Worm (Caenorhabditis elegans): Measurements from ENCODE around the gene csp-1.

Gene csp-1

ce11 chrII:13596505-13596977 lies 4.5 kb upstream of the csp-1 start, which contains the start of the genes fbxc-23 and csc-1:
TSS of gene fbxc-23 (minus strand) at chrII:13596555.
TSS of gene csc-1 (plus strand) at chrII:13596955.
- peak; percentile 10 for TF ChIP-seq F13H6.1 (tag; optimal IDR thresholded peaks at IDR 0.05)
- peak; percentile 4 for TF ChIP-seq nhr-129 (tag; optimal IDR thresholded peaks at IDR 0.05)
- peak; percentile 49 for TF ChIP-seq lin-13 (GFP tag; optimal IDR thresholded peaks at IDR 0.05)
- peak; percentile 60 for TF ChIP-seq unc-55 (GFP tag; optimal IDR thresholded peaks at IDR 0.05)
- peak; percentile 16 for TF ChIP-seq nhr-25 (tag; optimal IDR thresholded peaks at IDR 0.05)
- TF ChIP-seq crh-2 (tag; optimal IDR thresholded peaks at IDR 0.05) = peak; percentile 31
- no peak for TF ChIP-seq nhr-23 (tag; optimal IDR thresholded peaks at IDR 0.05)
- TF ChIP-seq gmeb-1 (tag; optimal IDR thresholded peaks at IDR 0.05) = peak; percentile 90
- TF ChIP-seq mdl-1 (tag; optimal IDR thresholded peaks at IDR 0.05) = no peak
- peak; percentile 2 for TF ChIP-seq fos-1 (tag; optimal IDR thresholded peaks at IDR 0.05)
- TF ChIP-seq sma-3 (GFP tag; optimal IDR thresholded peaks at IDR 0.05) = peak; percentile 38
- TF ChIP-seq zag-1 (tag; optimal IDR thresholded peaks at IDR 0.05) = no peak
- no peak for TF ChIP-seq nhr-6 (tag; optimal IDR thresholded peaks at IDR 0.05)
- TF ChIP-seq lsy-2 (tag; optimal IDR thresholded peaks at IDR 0.05) = peak; percentile 91 to 98
- TF ChIP-seq C34F6.9 (tag; optimal IDR thresholded peaks at IDR 0.05) = peak; percentile 70
- TF ChIP-seq snpc-4 (tag; optimal IDR thresholded peaks at IDR 0.05) = peak; percentile 62
- peak; percentile 15 for TF ChIP-seq nhr-21 (tag; optimal IDR thresholded peaks at IDR 0.05)
- TF ChIP-seq lin-11 (tag; optimal IDR thresholded peaks at IDR 0.05) = peak; percentile 51

ce11 chrII:13609655-13610054 lies 8.7 kb downstream of the csp-1 start, which contains the start of gene gst-20:
TSS of gene gst-20 (minus strand) at chrII:13609824.
- peak; percentile 76 for TF ChIP-seq nhr-25 (tag; optimal IDR thresholded peaks at IDR 0.05)
- peak; percentile 73 for TF ChIP-seq sma-3 (GFP tag; optimal IDR thresholded peaks at IDR 0.05)
- no peak for TF ChIP-seq R02D3.7 (tag; optimal IDR thresholded peaks at IDR 0.05)
- TF ChIP-seq skn-1 (tag; optimal IDR thresholded peaks at IDR 0.05) = peak; percentile 36
- TF ChIP-seq lin-11 (tag; optimal IDR thresholded peaks at IDR 0.05) = no peak
- peak; percentile 6 for TF ChIP-seq nhr-129 (tag; optimal IDR thresholded peaks at IDR 0.05)
- TF ChIP-seq sma-9 (GFP tag; optimal IDR thresholded peaks at IDR 0.05) = peak; percentile 91
- TF ChIP-seq sma-9 (tag; optimal IDR thresholded peaks at IDR 0.05) = no peak
- TF ChIP-seq mdl-1 (tag; optimal IDR thresholded peaks at IDR 0.05) = peak; percentile 35 to 76
- TF ChIP-seq ceh-82 (tag; optimal IDR thresholded peaks at IDR 0.05) = no peak
- peak; percentile 35 for TF ChIP-seq fos-1 (tag; optimal IDR thresholded peaks at IDR 0.05)
- peak; percentile 50 for TF ChIP-seq F13H6.1 (tag; optimal IDR thresholded peaks at IDR 0.05)
- peak; percentile 68 for TF ChIP-seq nhr-21 (tag; optimal IDR thresholded peaks at IDR 0.05)
- peak; percentile 21 for TF ChIP-seq gmeb-1 (tag; optimal IDR thresholded peaks at IDR 0.05)
- peak; percentile 62 for TF ChIP-seq blmp-1 (tag; optimal IDR thresholded peaks at IDR 0.05; ENCODE audit: insufficient read depth)
- no peak for TF ChIP-seq peb-1 (tag; optimal IDR thresholded peaks at IDR 0.05)
- TF ChIP-seq crh-2 (tag; optimal IDR thresholded peaks at IDR 0.05) = peak; percentile 78

- TF ChIP-seq unc-55 (GFP tag; optimal IDR thresholded peaks at IDR 0.05) = peak; percentile 0
- TF ChIP-seq egl-27 (tag; optimal IDR thresholded peaks at IDR 0.05) = no peak
- no peak for TF ChIP-seq skn-1 (tag; optimal IDR thresholded peaks at IDR 0.05)
- TF ChIP-seq sem-4 (tag; optimal IDR thresholded peaks at IDR 0.05) = no peak
- TF ChIP-seq C34F6.9 (tag; optimal IDR thresholded peaks at IDR 0.05) = peak; percentile 65
These were observed 10.2 kb downstream of the csp-1 start, which contains the start of gene gst-24 for ce11 chrII:13611186-13611585. TSS of gene gst-24 (minus strand) at chrII:13611366.

- TF ChIP-seq Y55F3AM.14 (GFP tag; optimal IDR thresholded peaks at IDR 0.05) (no peak), unc-62 (GFP tag; optimal IDR thresholded peaks at IDR 0.05) (no peak), nhr-129 (tag; optimal IDR thresholded peaks at IDR 0.05) (no peak), nhr-237 (tag; optimal IDR thresholded peaks at IDR 0.05) (no peak), ztf-4 (tag; optimal IDR thresholded peaks at IDR 0.05) (no peak), lin-11 (tag; optimal IDR thresholded peaks at IDR 0.05) (no peak), ceh-82 (tag; optimal IDR thresholded peaks at IDR 0.05) (no peak), ceh-16 (tag; optimal IDR thresholded peaks at IDR 0.05) (no peak), skn-1 (tag; optimal IDR thresholded peaks at IDR 0.05) (no peak)
These were observed 12.1 kb downstream of the csp-1 start, which contains the start of gene gst-15 for ce11 chrII:13613096-13613495. TSS of gene gst-15 (minus strand) at chrII:13613196.

ce11 chrII:13614516-13614915 lies 13.5 kb downstream of the csp-1 start:
- no peak for TF ChIP-seq sem-4 (tag; optimal IDR thresholded peaks at IDR 0.05)
- no peak for TF ChIP-seq nhr-12 (tag; optimal IDR thresholded peaks at IDR 0.05)
- no peak for TF ChIP-seq ceh-16 (tag; optimal IDR thresholded peaks at IDR 0.05)
- TF ChIP-seq lin-13 (GFP tag; optimal IDR thresholded peaks at IDR 0.05) = no peak
- TF ChIP-seq ztf-1 (GFP tag; conservative IDR thresholded peaks at IDR 0.05) = no peak
- no peak for TF ChIP-seq ztf-11 (tag; optimal IDR thresholded peaks at IDR 0.05)
- TF ChIP-seq lin-11 (tag; optimal IDR thresholded peaks at IDR 0.05) = no peak
- TF ChIP-seq ztf-4 (tag; optimal IDR thresholded peaks at IDR 0.05) = no peak
- no peak for TF ChIP-seq unc-39 (tag; optimal IDR thresholded peaks at IDR 0.05)
- no peak for TF ChIP-seq F13H6.1 (tag; optimal IDR thresholded peaks at IDR 0.05)
- TF ChIP-seq nhr-10 (tag; optimal IDR thresholded peaks at IDR 0.05) = no peak
- no peak for TF ChIP-seq nhr-237 (tag; optimal IDR thresholded peaks at IDR 0.05)
- TF ChIP-seq ceh-82 (tag; optimal IDR thresholded peaks at IDR 0.05) = no peak

Data from whole organism, L2 larva.